Fruit fly (Drosophila melanogaster): ENCODE measurements around the gene Mesh1.

- TF ChIP-seq CG7101 (tag; optimal IDR thresholded peaks at IDR 0.05) (peak; percentile 55), kay (GFP tag; ENCODE audit: borderline replicate concordance) (no peak)
Observed at dm6 chr3R:29164930-29165693, 37.2 kb downstream of the Mesh1 start, which contains the start of gene CG11898.
